Worm (Caenorhabditis elegans) whole organism, L2 larva: ENCODE measurements around the gene gei-4.

Experiments used
- aly-2 ChIP-seq: fragments of 150-350 bp; optimal IDR thresholded peaks from 2 replicates; lab custom pipeline; 2014; ENCODE audit warnings: missing biosample characterization, missing genetic modification characterization
- lin-13 ChIP-seq: fragments of 150-350 bp; optimal IDR thresholded peaks from 2 replicates; lab custom pipeline; 2014; ENCODE audit warnings: missing biosample characterization, missing genetic modification reagents, missing genetic modification characterization
- nhr-10 ChIP-seq: sonication (generic microtip); optimal IDR thresholded peaks from 2 replicates; lab custom pipeline; 2017; ENCODE audit warnings: missing biosample characterization, missing genetic modification characterization
- nhr-25 ChIP-seq: fragments of 150-350 bp; sonication (generic microtip); optimal IDR thresholded peaks from 3 replicates; lab custom pipeline; 2014; ENCODE audit warnings: missing biosample characterization, missing genetic modification characterization
- snpc-4 ChIP-seq: fragments of 150-350 bp; optimal IDR thresholded peaks from 2 replicates; lab custom pipeline; 2014; ENCODE audit warnings: missing biosample characterization, missing genetic modification characterization

- no peak for TF ChIP-seq nhr-25 (tag; lab: Kevin White, UChicago)
- no peak for TF ChIP-seq aly-2 (tag; lab: Kevin White, UChicago)
- no peak for TF ChIP-seq nhr-10 (tag; lab: Kevin White, UChicago)
- TF ChIP-seq lin-13 (GFP tag; lab: Kevin White, UChicago): no peak
- TF ChIP-seq snpc-4 (tag; lab: Kevin White, UChicago): no peak
Observed at ce11 chrIII:360315-360714, 5.7 kb upstream of the gei-4 start.
